Fruit fly (Drosophila melanogaster) whole organism: ENCODE results near the gene CG12766.

Source experiments
- CG8478 ChIP-seq: fragments of >200 bp; optimal IDR thresholded peaks from 2 replicates; lab custom pipeline; 2018; ENCODE audit warnings: inconsistent platforms
- Dll ChIP-seq: fragments of >200 bp; optimal IDR thresholded peaks from 2 replicates; lab custom pipeline; 2017
- EcR ChIP-seq, 2 experiments: fragments of >200 bp; optimal IDR thresholded peaks; 2 replicates each; lab custom pipeline; 2017; ENCODE audit warnings: missing biosample characterization in 2 of 2, missing genetic modification characterization in 2 of 2, missing genetic modification reagents in 2 of 2
- pan ChIP-seq: fragments of >200 bp; optimal IDR thresholded peaks from 2 replicates; lab custom pipeline; 2017
- psq ChIP-seq: fragments of >200 bp; optimal IDR thresholded peaks from 2 replicates; lab custom pipeline; 2017
- usp ChIP-seq: fragments of >200 bp; optimal IDR thresholded peaks from 2 replicates; lab custom pipeline; 2017; ENCODE audit warnings: missing biosample characterization, missing genetic modification characterization, mixed read lengths

Gene CG12766

DNA sequence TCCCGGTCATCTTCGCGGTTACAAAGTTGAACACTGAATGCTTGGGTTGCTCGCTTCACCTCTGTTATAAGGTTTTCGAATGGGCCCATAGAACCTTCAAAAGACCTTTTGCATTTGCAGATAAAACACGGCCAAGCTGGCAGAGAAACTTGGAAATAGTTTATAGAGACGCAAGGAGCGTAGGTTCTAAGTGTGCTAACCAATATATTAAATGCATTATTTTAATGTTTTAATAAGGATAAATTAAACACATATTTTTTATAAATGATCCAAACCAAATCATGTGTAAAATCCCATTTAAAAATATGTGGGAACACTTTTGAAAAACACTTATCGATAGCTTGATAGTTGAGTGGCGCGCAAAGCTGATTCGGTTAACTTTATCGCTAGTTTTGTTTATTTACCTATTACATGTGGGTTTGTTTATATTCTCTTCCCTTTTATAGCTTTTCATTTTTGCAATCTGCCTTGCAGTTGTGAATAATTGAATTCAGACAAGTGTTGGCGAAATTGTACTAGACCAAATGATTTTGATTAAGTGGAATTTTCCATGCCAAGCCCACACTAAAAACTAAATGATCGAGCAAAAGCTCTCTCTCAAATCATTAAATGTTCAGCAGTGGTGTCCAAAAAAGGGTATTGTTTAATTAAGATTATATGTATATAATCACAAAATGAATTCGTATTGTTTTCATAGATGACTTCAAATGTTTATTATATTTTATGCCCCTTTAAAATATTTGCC, at the start of gene CG12766:
Gene CG12766 (minus strand): TSS at position 51 of the 745 bp plus-strand sequence.
- TF ChIP-seq CG8478 (no peak), Dll (lab: Kevin White, UChicago) (no peak), psq (lab: Kevin White, UChicago) (no peak), usp (GFP tag; lab: Kevin White, UChicago) (no peak), EcR (GFP tag; optimal IDR thresholded peaks at IDR 0.05; lab: Kevin White, UChicago) (no peak), pan (lab: Kevin White, UChicago) (no peak)

DNA sequence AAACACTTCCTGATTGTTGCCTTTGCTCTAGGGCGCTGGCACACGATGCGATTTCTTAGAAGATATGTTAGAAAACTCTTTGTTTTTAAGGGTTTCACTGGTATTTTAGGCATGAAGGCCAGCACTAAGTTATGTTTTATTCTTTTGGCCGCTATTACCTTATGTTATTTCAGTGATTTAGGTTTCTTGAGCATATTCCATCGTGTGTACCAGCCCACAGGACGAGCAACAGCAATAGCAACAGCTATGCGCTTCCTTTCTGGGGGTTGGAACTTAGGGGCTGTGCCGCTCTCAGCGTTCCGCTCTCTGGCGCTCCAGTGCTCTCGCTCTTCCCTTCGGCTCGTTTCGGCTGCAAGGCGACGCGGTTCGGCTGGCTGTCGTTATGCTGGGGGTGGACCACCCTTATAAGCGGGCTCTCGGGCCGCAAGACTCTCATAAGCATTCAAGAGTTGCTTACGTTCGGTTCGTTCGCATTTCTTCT, 43.6 kb upstream of the CG12766 start, which contains the start of gene scrt:
Gene scrt (plus strand): TSS at position 431 of the 481 bp plus-strand sequence.
- TF ChIP-seq Dll (lab: Kevin White, UChicago) = no peak

DNA sequence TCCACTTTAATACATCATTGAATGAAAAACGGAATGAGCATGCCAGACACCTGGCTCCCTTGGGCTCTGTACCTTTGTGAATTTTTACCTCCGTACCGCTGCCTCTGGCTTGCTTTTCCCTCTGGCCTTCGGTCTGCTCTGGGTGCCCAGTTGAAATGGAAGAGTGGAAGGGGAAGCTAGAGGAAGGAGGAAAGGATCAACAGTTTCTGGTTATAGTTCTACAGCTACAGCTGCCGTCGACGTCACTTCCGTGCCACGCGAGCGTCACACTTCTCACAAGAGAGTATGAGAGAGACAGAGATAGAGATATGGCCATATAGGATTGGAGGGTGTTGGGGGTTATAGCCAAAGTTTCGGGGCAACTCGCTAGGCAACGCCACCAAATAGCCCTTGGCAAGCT, 40.1 kb upstream of the CG12766 start:
- no peak for TF ChIP-seq EcR (GFP tag; optimal IDR thresholded peaks at IDR 0.05; lab: Kevin White, UChicago)
- TF ChIP-seq psq (lab: Kevin White, UChicago) = no peak
- no peak for TF ChIP-seq Dll (lab: Kevin White, UChicago)

DNA sequence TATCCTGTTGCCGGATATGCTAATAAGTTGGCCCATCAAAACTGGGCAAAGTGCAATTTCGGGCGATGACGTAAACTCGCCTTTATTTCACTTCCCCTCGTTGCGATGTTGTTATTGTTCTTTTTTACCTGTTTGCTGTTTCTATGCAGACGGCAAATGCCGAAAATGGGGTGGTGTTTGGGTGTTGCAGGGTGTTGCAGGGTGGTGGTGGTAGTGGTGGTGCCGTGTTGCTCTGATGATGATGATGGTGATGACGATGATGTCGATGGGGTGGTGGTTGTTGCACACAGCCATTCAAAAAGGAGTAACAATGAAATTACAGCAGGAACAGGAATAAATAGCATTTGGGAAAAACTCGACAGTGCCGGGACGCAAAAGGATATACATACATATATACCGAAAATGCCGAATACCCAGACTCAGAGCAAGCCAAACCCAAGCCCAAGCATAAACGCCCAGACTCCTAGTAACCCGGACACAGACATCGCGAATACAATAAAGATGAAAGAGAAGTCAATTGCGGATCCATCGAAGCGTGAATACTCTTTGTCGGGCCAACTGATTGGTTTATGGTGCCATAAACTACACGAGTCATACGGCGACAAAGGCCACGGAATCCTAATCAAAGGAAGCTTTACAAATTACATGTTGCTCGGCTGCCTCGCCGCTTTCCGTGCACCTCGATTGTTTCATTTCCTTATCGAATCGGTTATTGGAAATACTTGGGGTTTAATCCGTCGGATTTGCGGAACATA, 39.0 kb upstream of the CG12766 start:
- no peak for TF ChIP-seq EcR (GFP tag; optimal IDR thresholded peaks at IDR 0.05; lab: Kevin White, UChicago)
- TF ChIP-seq CG8478 = no peak
- no peak for TF ChIP-seq psq (lab: Kevin White, UChicago)
- TF ChIP-seq Dll (lab: Kevin White, UChicago) = no peak
- TF ChIP-seq pan (lab: Kevin White, UChicago) = no peak
- TF ChIP-seq usp (GFP tag; lab: Kevin White, UChicago) = no peak

DNA sequence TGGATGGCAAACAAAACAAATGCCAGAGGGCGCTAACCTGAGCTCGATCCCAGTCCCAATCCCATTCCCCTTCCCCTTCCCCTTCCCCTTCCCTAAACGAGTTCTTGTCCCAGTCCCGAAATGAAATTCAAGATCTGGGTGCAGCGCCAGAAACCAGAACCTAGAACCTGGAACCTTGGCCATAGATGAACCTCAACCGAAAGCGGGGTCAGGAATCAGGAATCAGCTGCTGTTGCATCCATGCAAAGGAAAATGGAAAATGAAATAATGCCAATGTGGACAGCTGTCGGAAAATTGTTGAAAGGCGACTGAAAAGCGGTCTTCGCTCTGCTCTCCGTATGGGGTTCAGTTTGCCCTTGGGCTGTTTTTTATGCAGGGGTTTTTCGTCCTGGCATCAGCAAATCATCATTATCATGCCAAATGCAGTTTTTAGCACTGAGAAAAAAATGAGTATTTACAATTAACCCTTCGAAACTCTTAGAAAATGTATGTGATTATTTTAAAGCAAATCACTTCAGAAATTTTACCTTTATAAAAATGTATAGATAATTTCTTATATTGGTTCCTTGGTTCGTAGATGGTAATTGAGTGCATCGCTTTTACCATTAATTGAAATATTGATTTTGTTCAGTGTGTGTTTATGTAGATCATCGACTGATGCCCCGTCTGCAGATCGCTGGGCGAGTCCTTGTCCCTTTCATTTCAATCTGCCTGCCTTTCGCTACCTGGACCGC, 37.9 kb upstream of the CG12766 start:
- TF ChIP-seq CG8478 = no peak
- no peak for TF ChIP-seq Dll (lab: Kevin White, UChicago)
- TF ChIP-seq EcR (GFP tag; optimal IDR thresholded peaks at IDR 0.05; lab: Kevin White, UChicago) = no peak
- no peak for TF ChIP-seq psq (lab: Kevin White, UChicago)
- no peak for TF ChIP-seq usp (GFP tag; lab: Kevin White, UChicago)
- no peak for TF ChIP-seq pan (lab: Kevin White, UChicago)

dm6 chr3L:3976438-3976837, 36.5 kb upstream of the CG12766 start:
- TF ChIP-seq pan (lab: Kevin White, UChicago) = no peak
- no peak for TF ChIP-seq EcR (GFP tag; optimal IDR thresholded peaks at IDR 0.05; lab: Kevin White, UChicago)
- TF ChIP-seq CG8478 = no peak

DNA sequence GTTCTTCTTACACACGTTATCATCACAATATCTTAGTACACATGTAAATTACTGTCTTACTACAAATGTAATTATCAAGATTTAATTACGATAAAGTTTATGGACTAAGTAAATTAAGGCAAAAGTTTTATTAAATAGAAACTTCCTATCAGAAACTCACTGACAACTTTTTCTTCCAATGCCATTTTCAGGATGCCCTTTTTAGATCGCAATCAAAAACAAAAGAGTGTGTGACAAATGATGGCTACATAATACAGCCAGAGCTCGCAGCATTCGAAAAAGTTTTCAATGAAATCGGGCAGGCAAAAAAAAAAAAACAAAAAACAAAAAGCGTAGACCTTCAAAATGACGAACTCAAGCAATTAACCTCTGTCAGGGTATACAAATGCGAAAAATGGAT, 32.7 kb upstream of the CG12766 start, which contains the start of gene CG43915:
Gene CG43915 (plus strand): TSS at position 301 of the 400 bp plus-strand sequence.
- TF ChIP-seq EcR (GFP tag; optimal IDR thresholded peaks at IDR 0.05; lab: Kevin White, UChicago) (no peak), usp (GFP tag; lab: Kevin White, UChicago) (no peak), CG8478 (no peak), psq (lab: Kevin White, UChicago) (no peak), pan (lab: Kevin White, UChicago) (no peak), Dll (lab: Kevin White, UChicago) (no peak)

DNA sequence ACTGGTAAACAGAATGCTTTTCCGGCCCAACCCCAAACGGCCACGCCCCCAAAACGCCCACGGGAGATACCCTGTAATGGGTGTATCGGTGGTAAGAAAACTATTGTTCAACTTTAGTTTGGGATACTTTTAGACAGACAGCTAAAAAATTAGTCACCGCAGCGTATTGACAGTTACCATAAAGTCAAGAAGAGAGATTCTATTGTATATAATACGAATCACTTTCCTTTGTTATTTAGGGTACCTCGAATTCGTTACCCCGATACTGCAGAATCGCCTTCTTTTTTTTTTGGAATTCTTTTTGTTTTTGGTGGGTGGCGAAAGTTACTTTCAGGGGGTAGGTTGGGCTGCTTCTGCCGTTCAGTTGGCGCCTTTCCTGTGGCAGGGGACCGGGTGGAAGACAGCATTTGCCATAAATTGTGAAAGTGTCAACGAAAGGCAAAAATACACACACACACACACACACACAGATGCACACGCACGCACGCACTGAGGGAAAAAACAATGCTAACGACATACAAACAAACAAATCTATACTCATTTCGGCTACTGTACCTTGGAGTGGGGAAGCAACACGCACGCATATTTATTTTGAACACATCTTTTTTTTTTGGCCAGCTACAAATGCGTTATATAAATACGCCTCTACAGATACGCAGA, 30.6 kb upstream of the CG12766 start:
- TF ChIP-seq usp (GFP tag; lab: Kevin White, UChicago) (no peak), CG8478 (no peak), Dll (lab: Kevin White, UChicago) (no peak), pan (lab: Kevin White, UChicago) (no peak), EcR (GFP tag; optimal IDR thresholded peaks at IDR 0.05; lab: Kevin White, UChicago) (no peak), psq (lab: Kevin White, UChicago) (no peak)

DNA sequence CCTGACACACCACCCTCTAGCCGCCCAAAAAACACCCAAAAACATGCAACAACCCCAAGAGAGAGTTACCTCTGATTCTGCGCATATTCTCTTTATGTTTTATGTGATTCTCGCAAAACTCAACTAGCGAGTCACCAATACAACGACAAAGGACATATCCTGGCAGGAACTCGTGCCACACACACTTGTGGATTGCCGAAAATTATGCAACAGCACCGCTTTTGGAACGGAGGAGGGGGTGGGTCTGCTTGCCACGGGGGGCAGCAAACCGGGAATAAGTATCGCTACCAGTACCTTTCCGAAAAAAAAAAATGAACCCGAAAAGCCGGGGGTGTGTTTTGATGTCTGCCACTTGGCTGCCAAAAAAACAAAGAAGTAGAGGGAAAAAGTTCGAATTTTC, 25.2 kb upstream of the CG12766 start:
- TF ChIP-seq psq (lab: Kevin White, UChicago) = no peak
- TF ChIP-seq pan (lab: Kevin White, UChicago) = no peak

DNA sequence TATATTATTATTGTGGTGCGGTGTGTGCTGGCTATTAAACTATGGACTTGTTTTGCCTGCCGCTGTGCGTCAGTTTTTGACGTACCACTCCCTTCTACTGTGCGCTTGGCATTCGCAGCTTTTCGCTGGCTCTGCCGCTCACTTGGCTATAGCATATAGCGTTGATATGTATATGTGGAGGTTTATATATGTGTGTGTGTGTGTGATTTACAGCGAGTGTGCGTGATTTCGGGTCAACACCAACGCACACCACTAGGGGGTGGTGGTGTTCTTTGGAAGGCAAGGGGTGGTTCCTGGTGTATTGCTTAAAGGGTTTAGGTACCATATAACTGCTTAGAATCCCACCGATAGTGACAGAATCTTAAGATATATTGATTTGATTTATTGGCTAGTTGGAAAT, 24.7 kb upstream of the CG12766 start, which contains the start of gene CG12605:
Gene CG12605 (minus strand): TSS at position 101 of the 400 bp plus-strand sequence.
- TF ChIP-seq pan (lab: Kevin White, UChicago) (no peak), Dll (lab: Kevin White, UChicago) (no peak), EcR (GFP tag; optimal IDR thresholded peaks at IDR 0.05; lab: Kevin White, UChicago) (no peak), psq (lab: Kevin White, UChicago) (no peak), usp (GFP tag; lab: Kevin White, UChicago) (no peak), CG8478 (no peak)

dm6 chr3L:3963979-3964378, 24.1 kb upstream of the CG12766 start:
- TF ChIP-seq CG8478 (no peak), usp (GFP tag; lab: Kevin White, UChicago) (no peak), EcR (GFP tag; optimal IDR thresholded peaks at IDR 0.05; lab: Kevin White, UChicago) (no peak), Dll (lab: Kevin White, UChicago) (no peak)
